Fruit fly (Drosophila melanogaster) whole organism, prepupa: ENCODE measurements around the gene gammaTub37C.

ENCODE experiments used
- Blimp-1 ChIP-seq: fragments of 200-800 bp; sonication (Bioruptor generic); optimal IDR thresholded peaks from 3 replicates; lab custom pipeline; 2017; ENCODE audit warnings: missing biosample characterization, missing genetic modification characterization, mild to moderate bottlenecking, moderate library complexity, missing genetic modification reagents
- CG15336 ChIP-seq: fragments of 200-800 bp; sonication (Bioruptor generic); IDR thresholded peaks from 2 replicates; pipeline ENCODE4 v1.3.6; 2022; ENCODE audit warnings: missing biosample characterization, missing genetic modification characterization
- CG1621 ChIP-seq: fragments of 200-800 bp; sonication (Bioruptor generic); optimal IDR thresholded peaks from 3 replicates; lab custom pipeline; 2018; ENCODE audit warnings: missing biosample characterization, mild to moderate bottlenecking, missing genetic modification characterization
- CG32006 ChIP-seq: fragments of 200-800 bp; sonication (Bioruptor generic); optimal IDR thresholded peaks from 3 replicates; lab custom pipeline; 2017; ENCODE audit warnings: missing biosample characterization, mild to moderate bottlenecking, missing genetic modification characterization
- CG3919 ChIP-seq: fragments of 200-800 bp; sonication (Bioruptor generic); optimal IDR thresholded peaks from 3 replicates; lab custom pipeline; 2016; ENCODE audit warnings: missing biosample characterization, missing genetic modification characterization
- Eip75B ChIP-seq: fragments of 200-800 bp; sonication (Bioruptor generic); optimal IDR thresholded peaks from 3 replicates; lab custom pipeline; 2016; ENCODE audit warnings: missing biosample characterization, missing genetic modification characterization
- Eip78C ChIP-seq: fragments of 200-800 bp; sonication (Bioruptor generic); peaks from one replicate; lab custom pipeline; 2016; ENCODE audit warnings: missing biosample characterization, missing genetic modification characterization
- Eip93F ChIP-seq: fragments of 200-800 bp; sonication (Bioruptor generic); optimal IDR thresholded peaks from 2 replicates; lab custom pipeline; 2016; ENCODE audit warnings: missing biosample characterization, mild to moderate bottlenecking, missing genetic modification characterization
- Met ChIP-seq: fragments of 200-800 bp; sonication (Bioruptor generic); optimal IDR thresholded peaks from 3 replicates; lab custom pipeline; 2016; ENCODE audit warnings: missing biosample characterization, missing genetic modification characterization
- acj6 ChIP-seq: fragments of 200-800 bp; sonication (Bioruptor generic); optimal IDR thresholded peaks from 3 replicates; lab custom pipeline; 2016; ENCODE audit warnings: missing biosample characterization, missing genetic modification characterization
- fd85E ChIP-seq: fragments of 200-800 bp; sonication (Bioruptor generic); optimal IDR thresholded peaks from 3 replicates; lab custom pipeline; 2016; ENCODE audit warnings: missing biosample characterization, missing genetic modification characterization
- spab ChIP-seq: fragments of 200-800 bp; sonication (Bioruptor generic); optimal IDR thresholded peaks from 2 replicates; lab custom pipeline; 2017; ENCODE audit warnings: missing biosample characterization, mild to moderate bottlenecking, missing genetic modification characterization, missing genetic modification reagents

DNA sequence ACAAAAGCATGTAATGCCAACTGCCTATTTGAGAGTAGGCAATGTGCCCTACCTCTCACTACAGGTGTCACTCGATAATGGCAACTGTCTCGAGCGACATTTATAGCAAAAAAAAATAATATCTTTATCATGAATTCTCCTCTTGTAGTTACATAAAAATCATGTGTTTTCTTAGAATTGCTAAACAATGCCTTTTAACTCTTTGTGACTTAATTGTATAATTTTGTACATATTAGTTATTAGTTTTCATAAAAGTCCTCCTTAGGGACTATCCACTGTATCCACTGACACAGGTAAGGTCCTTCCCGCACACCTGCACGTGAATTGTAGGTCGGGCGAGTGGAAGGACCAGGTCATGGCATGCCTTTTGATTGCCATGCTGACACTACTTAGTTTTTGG is 23.3 kb upstream of the gammaTub37C start:
- TF ChIP-seq Eip93F (GFP tag; lab: Kevin White, UChicago) (no peak), CG3919 (no peak), Eip75B (GFP tag; lab: Kevin White, UChicago) (no peak), Blimp-1 (GFP tag; lab: Kevin White, UChicago) (no peak), CG1621 (no peak), spab (GFP tag; lab: Kevin White, UChicago) (no peak), fd85E (GFP tag; lab: Kevin White, UChicago) (no peak), Met (GFP tag; lab: Kevin White, UChicago) (no peak), CG15336 (GFP tag; lab: Robert Waterston, UW) (no peak), CG32006 (no peak), Eip78C (GFP tag; lab: Kevin White, UChicago) (peak; percentile 15), acj6 (no peak)
